Worm (Caenorhabditis elegans) whole organism, young adult: Measurements from ENCODE around the gene fbxc-14.
"Not testable (repeated sequence)": the region's sequence is repeated elsewhere in the genome, so short reads cannot be mapped to it uniquely, and the experiment has no call there.

ENCODE experiments used
- B0035.1 ChIP-seq: sonication (generic microtip); optimal IDR thresholded peaks from 2 replicates; lab custom pipeline; 2016; ENCODE audit warnings: missing genetic modification characterization, mild to moderate bottlenecking, missing compliant biosample characterization, missing genotype, missing genetic modification reagents
- B0261.1 ChIP-seq: sonication (generic microtip); optimal IDR thresholded peaks from 2 replicates; lab custom pipeline; 2016; ENCODE audit warnings: mild to moderate bottlenecking, missing genetic modification characterization, moderate library complexity, missing compliant biosample characterization
- B0336.3 ChIP-seq: fragments of 200-800 bp; sonication (Bioruptor generic); IDR thresholded peaks from 2 replicates; pipeline ENCODE4 v1.3.6; 2022; ENCODE audit warnings: missing genetic modification characterization, missing compliant biosample characterization
- F37B4.10 ChIP-seq: fragments of 200-800 bp; sonication (Bioruptor generic); IDR thresholded peaks from 2 replicates; pipeline ENCODE4 v1.3.6; 2022; ENCODE audit warnings: missing genetic modification characterization, missing compliant biosample characterization
- F49E8.2 ChIP-seq: sonication (generic microtip); optimal IDR thresholded peaks from 3 replicates; lab custom pipeline; 2017; ENCODE audit warnings: missing genetic modification characterization, mild to moderate bottlenecking, missing compliant biosample characterization, antibody characterized with exemption, moderate library complexity; ENCODE audit not compliant: insufficient read depth
- Y56A3A.18 ChIP-seq: fragments of 200-800 bp; sonication (Bioruptor generic); IDR thresholded peaks from 2 replicates; pipeline ENCODE4 v1.3.6; 2022; ENCODE audit warnings: missing genetic modification reagents, missing genetic modification characterization, missing compliant biosample characterization
- aptf-3 ChIP-seq: fragments of 200-800 bp; sonication (Bioruptor generic); IDR thresholded peaks from 2 replicates; pipeline ENCODE4 v1.3.6; 2022; ENCODE audit warnings: missing genetic modification characterization, missing compliant biosample characterization
- attf-5 ChIP-seq: fragments of 200-800 bp; sonication (Bioruptor generic); optimal IDR thresholded peaks from 2 replicates; lab custom pipeline; 2018; ENCODE audit warnings: mild to moderate bottlenecking, missing genetic modification characterization, missing compliant biosample characterization
- attf-6 ChIP-seq: fragments of 200-800 bp; sonication (Bioruptor generic); IDR thresholded peaks from 2 replicates; pipeline ENCODE4 v1.3.6; 2022; ENCODE audit warnings: missing genetic modification reagents, missing genetic modification characterization, missing compliant biosample characterization
- cebp-2 ChIP-seq: fragments of 200-800 bp; sonication (Bioruptor generic); IDR thresholded peaks from 2 replicates; pipeline ENCODE4 v1.3.6; 2022; ENCODE audit warnings: missing genetic modification characterization, missing compliant biosample characterization
- ceh-27 ChIP-seq: fragments of 200-800 bp; sonication (Bioruptor generic); optimal IDR thresholded peaks from 2 replicates; lab custom pipeline; 2018; ENCODE audit warnings: mild to moderate bottlenecking, missing genetic modification characterization, moderate library complexity, missing compliant biosample characterization
- ceh-40 ChIP-seq: fragments of 200-800 bp; sonication (Bioruptor generic); IDR thresholded peaks from 2 replicates; pipeline ENCODE4 v1.3.6; 2022; ENCODE audit warnings: missing genetic modification characterization, missing compliant biosample characterization
- ceh-58 ChIP-seq: fragments of 200-800 bp; sonication (Bioruptor generic); IDR thresholded peaks from 2 replicates; pipeline ENCODE4 v1.3.6; 2022; ENCODE audit warnings: missing genetic modification characterization, missing compliant biosample characterization
- ceh-79 ChIP-seq: sonication (generic microtip); optimal IDR thresholded peaks from 2 replicates; lab custom pipeline; 2017; ENCODE audit warnings: mild to moderate bottlenecking, missing genetic modification characterization, missing compliant biosample characterization
- dpl-1 ChIP-seq: fragments of 150-350 bp; optimal IDR thresholded peaks from 2 replicates; lab custom pipeline; 2014; ENCODE audit warnings: missing biosample characterization, missing genetic modification reagents, missing genetic modification characterization
- ets-4 ChIP-seq: fragments of 200-800 bp; sonication (Bioruptor generic); optimal IDR thresholded peaks from 2 replicates; lab custom pipeline; 2018; ENCODE audit warnings: mild to moderate bottlenecking, missing genetic modification characterization, missing compliant biosample characterization
- fkh-3 ChIP-seq: sonication (generic microtip); optimal IDR thresholded peaks from 2 replicates; lab custom pipeline; 2016; ENCODE audit warnings: mild to moderate bottlenecking, missing genetic modification characterization, missing compliant biosample characterization
- hlh-12 ChIP-seq: sonication (generic microtip); optimal IDR thresholded peaks from 2 replicates; lab custom pipeline; 2016; ENCODE audit warnings: missing genetic modification characterization, missing compliant biosample characterization
- lag-1 ChIP-seq: fragments of 200-800 bp; sonication (Bioruptor generic); IDR thresholded peaks from 2 replicates; pipeline ENCODE4 v1.3.6; 2022; ENCODE audit warnings: missing genetic modification reagents, missing genetic modification characterization, missing compliant biosample characterization
- lin-26 ChIP-seq: fragments of 200-800 bp; sonication (Bioruptor generic); IDR thresholded peaks from 2 replicates; pipeline ENCODE4 v1.3.6; 2022; ENCODE audit warnings: missing genetic modification reagents, missing genetic modification characterization, missing compliant biosample characterization
- lin-54 ChIP-seq: fragments of 200-800 bp; sonication (Bioruptor generic); optimal IDR thresholded peaks from 2 replicates; lab custom pipeline; 2018; ENCODE audit warnings: mild to moderate bottlenecking, missing genetic modification characterization, missing compliant biosample characterization
- lir-1 ChIP-seq: fragments of 200-800 bp; sonication (Bioruptor generic); conservative IDR thresholded peaks from 2 replicates; pipeline ENCODE4 v1.3.6; 2022; ENCODE audit warnings: missing genetic modification reagents, missing genetic modification characterization, missing compliant biosample characterization
- madf-3 ChIP-seq: fragments of 200-800 bp; sonication (Bioruptor generic); IDR thresholded peaks from 2 replicates; pipeline ENCODE4 v1.3.6; 2022; ENCODE audit warnings: missing genetic modification reagents, missing genetic modification characterization, missing compliant biosample characterization
- nfya-2 ChIP-seq: fragments of 200-800 bp; sonication (Bioruptor generic); IDR thresholded peaks from 2 replicates; pipeline ENCODE4 v1.3.6; 2022; ENCODE audit warnings: missing genetic modification reagents, missing genetic modification characterization, missing compliant biosample characterization
- repo-1 ChIP-seq: sonication (generic microtip); optimal IDR thresholded peaks from 2 replicates; lab custom pipeline; 2017; ENCODE audit warnings: mild to moderate bottlenecking, missing genetic modification characterization, missing compliant biosample characterization
- sea-2 ChIP-seq: fragments of 200-800 bp; sonication (Bioruptor generic); IDR thresholded peaks from 2 replicates; pipeline ENCODE4 v1.3.6; 2022; ENCODE audit warnings: missing genetic modification characterization, missing compliant biosample characterization
- snpc-1.3 ChIP-seq: sonication (generic microtip); optimal IDR thresholded peaks from 2 replicates; lab custom pipeline; 2017; ENCODE audit warnings: missing genetic modification characterization, mild to moderate bottlenecking, missing compliant biosample characterization, antibody characterized with exemption, moderate library complexity, missing genotype, missing genetic modification reagents; ENCODE audit not compliant: insufficient read depth
- snpc-3.4 ChIP-seq: sonication (generic microtip); optimal IDR thresholded peaks from 2 replicates; lab custom pipeline; 2017; ENCODE audit warnings: missing genetic modification characterization, mild to moderate bottlenecking, missing compliant biosample characterization, antibody characterized with exemption, moderate library complexity, missing genotype, missing genetic modification reagents
- ztf-22 ChIP-seq: fragments of 200-800 bp; sonication (Bioruptor generic); optimal IDR thresholded peaks from 2 replicates; lab custom pipeline; 2018; ENCODE audit warnings: mild to moderate bottlenecking, missing genetic modification characterization, moderate library complexity, missing compliant biosample characterization

fbxc-14 gene

DNA sequence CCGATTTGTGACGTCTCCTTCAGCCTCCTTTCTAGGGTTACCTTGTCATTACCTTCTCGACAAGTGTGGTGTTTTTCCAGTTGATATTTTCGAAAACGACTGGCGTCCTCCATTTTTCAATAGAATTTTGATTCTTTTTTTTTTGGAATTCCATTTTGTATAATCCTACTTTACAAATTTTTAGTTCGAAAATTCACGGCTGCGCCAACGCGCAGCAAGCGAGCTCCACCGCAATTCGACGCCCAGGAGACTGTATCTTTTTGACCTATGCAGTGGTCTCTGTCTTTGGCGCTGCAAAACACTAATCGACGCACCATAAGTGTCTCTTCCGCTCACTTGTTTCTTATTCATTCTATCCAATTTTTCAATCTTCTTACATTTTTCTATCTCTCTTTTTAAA is 17.2 kb downstream of the fbxc-14 start, which contains the start of gene fbxc-42:
fbxc-42 (plus strand) TSS at position 301 of the 400 bp plus-strand sequence.
- TF ChIP-seq ceh-58 (GFP tag; lab: Robert Waterston, UW) (no peak), repo-1 (tag; lab: Kevin White, UChicago) (no peak), ets-4 (GFP tag; lab: Kevin White, UChicago) (no peak), F37B4.10 (no peak), dpl-1 (GFP tag; lab: Kevin White, UChicago) (no peak), sea-2 (no peak), hlh-12 (tag; lab: Kevin White, UChicago) (no peak), ztf-22 (GFP tag; lab: Kevin White, UChicago) (no peak), ceh-27 (GFP tag; lab: Kevin White, UChicago) (no peak), F49E8.2 (no peak), nfya-2 (GFP tag; lab: Robert Waterston, UW) (no peak), B0336.3 (GFP tag; lab: Robert Waterston, UW) (no peak), snpc-3.4 (no peak)

DNA sequence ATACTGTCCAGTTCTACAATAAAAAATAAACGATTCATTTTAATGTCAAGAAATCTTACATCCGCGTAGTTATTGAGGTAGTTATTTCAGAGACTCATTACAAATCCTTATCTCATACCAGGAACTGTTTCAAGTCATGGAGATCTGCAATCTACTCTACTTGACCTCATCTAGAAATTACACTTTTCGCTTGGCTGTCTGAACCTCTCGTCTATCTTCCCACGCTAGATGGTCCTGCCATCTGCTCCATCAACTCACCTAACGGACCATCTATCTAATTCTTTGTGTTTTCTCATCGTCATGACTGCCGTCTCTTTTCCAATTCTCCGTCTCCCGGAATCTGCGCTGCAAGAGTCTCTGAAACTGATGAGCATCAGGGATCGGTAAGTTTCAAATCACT is 20.1 kb downstream of the fbxc-14 start, which contains the start of gene F45D11.7:
F45D11.7 (plus strand) TSS at position 301 of the 400 bp plus-strand sequence.
- TF ChIP-seq B0261.1 (tag; lab: Kevin White, UChicago); fkh-3 (tag; lab: Kevin White, UChicago); Y56A3A.18 (GFP tag; lab: Robert Waterston, UW): not testable (repeated sequence)

DNA sequence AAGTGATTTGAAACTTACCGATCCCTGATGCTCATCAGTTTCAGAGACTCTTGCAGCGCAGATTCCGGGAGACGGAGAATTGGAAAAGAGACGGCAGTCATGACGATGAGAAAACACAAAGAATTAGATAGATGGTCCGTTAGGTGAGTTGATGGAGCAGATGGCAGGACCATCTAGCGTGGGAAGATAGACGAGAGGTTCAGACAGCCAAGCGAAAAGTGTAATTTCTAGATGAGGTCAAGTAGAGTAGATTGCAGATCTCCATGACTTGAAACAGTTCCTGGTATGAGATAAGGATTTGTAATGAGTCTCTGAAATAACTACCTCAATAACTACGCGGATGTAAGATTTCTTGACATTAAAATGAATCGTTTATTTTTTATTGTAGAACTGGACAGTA is 22.0 kb downstream of the fbxc-14 start, which contains the start of gene F45D11.11:
F45D11.11 (minus strand) TSS at position 101 of the 400 bp plus-strand sequence.
- TF ChIP-seq snpc-1.3 (tag; lab: Kevin White, UChicago); B0035.1 (tag; lab: Kevin White, UChicago); lir-1: not testable (repeated sequence)

DNA sequence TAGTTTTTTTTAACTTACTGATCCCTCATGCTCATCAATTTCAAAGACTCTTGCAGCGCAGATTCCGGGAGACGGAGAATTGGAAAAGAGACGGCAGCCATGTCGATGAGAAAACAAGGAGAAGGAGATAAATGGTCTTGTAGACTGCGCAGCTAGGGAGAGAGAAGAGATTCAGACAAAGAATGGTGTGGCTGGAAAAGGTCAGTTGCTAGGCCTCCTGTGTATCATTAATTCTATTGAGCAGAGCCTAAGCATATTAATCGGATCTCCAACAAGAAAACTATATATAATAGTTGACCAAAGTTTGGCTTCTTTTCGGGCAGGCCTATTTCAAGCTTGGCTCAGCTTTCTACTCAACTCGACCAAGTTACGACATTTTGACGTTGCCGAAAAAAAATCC is 25.4 kb downstream of the fbxc-14 start, which contains the start of gene fbxb-29:
fbxb-29 (minus strand) TSS at position 101 of the 400 bp plus-strand sequence.
- TF ChIP-seq lin-26 (GFP tag; lab: Robert Waterston, UW) (no peak), lag-1 (GFP tag; lab: Robert Waterston, UW) (no peak), attf-6 (GFP tag; lab: Robert Waterston, UW) (no peak), attf-5 (GFP tag; lab: Kevin White, UChicago) (no peak), nfya-2 (GFP tag; lab: Robert Waterston, UW) (no peak), ceh-40 (GFP tag; lab: Robert Waterston, UW) (no peak), madf-3 (GFP tag; lab: Robert Waterston, UW) (no peak)
- TF ChIP-seq, all 124 proteins: peak for 0

DNA sequence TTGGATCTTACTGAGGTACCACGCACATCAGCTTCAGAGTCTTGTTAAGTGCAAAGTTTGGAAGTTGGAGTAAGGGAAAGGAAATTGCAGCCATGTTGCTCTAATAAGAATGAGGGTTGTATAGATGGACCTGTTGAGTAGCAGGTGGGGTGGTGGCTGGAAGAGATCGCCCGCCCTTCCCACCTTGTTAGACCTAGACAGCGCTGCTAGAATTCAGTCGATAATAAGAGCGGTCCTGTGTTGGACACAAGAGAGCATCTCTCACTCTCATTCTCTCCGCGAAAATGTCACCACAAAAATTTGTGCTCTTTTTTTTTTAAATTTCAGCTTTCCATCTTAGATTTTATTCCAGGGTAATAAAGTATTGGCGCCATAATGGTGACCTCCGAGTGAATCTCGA is 27.3 kb downstream of the fbxc-14 start, which contains the start of the genes fbxb-30 and F45D11.5:
fbxb-30 (minus strand) TSS at position 101 of the 400 bp plus-strand sequence.
F45D11.5 (plus strand) TSS at position 352 of the 400 bp plus-strand sequence.
- no peak for TF ChIP-seq madf-3 (GFP tag; lab: Robert Waterston, UW)
- no peak for TF ChIP-seq cebp-2 (GFP tag; lab: Robert Waterston, UW)
- no peak for TF ChIP-seq F37B4.10
- TF ChIP-seq ceh-79 = no peak
- no peak for TF ChIP-seq F49E8.2

DNA sequence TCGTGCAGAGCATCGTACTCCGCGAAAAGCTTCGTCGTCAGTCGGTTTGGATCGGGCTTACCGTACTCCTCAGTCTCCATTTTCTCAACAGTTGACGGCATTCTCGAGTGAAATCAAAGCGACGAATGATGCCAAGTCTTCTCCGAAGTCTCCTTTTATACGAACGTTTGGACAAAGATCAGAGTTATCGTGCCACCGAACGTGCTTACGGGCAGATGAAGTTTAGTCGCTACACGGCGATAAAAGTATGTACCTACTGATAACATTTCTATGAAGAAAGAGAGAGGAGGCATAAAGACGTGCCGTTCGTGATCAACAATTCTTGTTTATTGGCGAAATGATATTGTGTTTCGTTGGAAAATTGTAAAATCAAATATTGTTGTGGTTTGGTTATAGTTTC is 32.3 kb downstream of the fbxc-14 start, which contains the start of gene F45D11.14:
F45D11.14 (minus strand) TSS at position 101 of the 400 bp plus-strand sequence.
- TF ChIP-seq aptf-3 (GFP tag; lab: Robert Waterston, UW); lin-54 (GFP tag; lab: Kevin White, UChicago); Y56A3A.18 (GFP tag; lab: Robert Waterston, UW): not testable (repeated sequence)
